Worm (Caenorhabditis elegans): ENCODE measurements around the gene hpo-38.

The hpo-38 gene

ce11 chrIII:230129-230528 lies at the start of gene hpo-38:
Gene hpo-38, plus strand, starts transcription at chrIII:230429.
- TF ChIP-seq dao-5 (tag; optimal IDR thresholded peaks at IDR 0.05): no peak
- no peak for TF ChIP-seq him-1 (tag; optimal IDR thresholded peaks at IDR 0.05)
- no peak for TF ChIP-seq W03F9.2 (tag; optimal IDR thresholded peaks at IDR 0.05)

- TF ChIP-seq W03F9.2 (tag; optimal IDR thresholded peaks at IDR 0.05) (no peak), him-1 (tag; optimal IDR thresholded peaks at IDR 0.05) (no peak), dao-5 (tag; optimal IDR thresholded peaks at IDR 0.05) (no peak)
Observed at ce11 chrIII:180963-181362, 49.3 kb upstream of the hpo-38 start, which contains the start of gene F40G9.5. Gene F40G9.5, plus strand, starts transcription at chrIII:181263.

- TF ChIP-seq him-1 (tag; optimal IDR thresholded peaks at IDR 0.05) (no peak), W03F9.2 (tag; optimal IDR thresholded peaks at IDR 0.05) (no peak)
Observed at ce11 chrIII:182080-182479, 48.1 kb upstream of the hpo-38 start, which contains the start of gene F40G9.15. Gene F40G9.15, plus strand, starts transcription at chrIII:182380.

ce11 chrIII:183072-183471 lies 47.2 kb upstream of the hpo-38 start:
- TF ChIP-seq dao-5 (tag; optimal IDR thresholded peaks at IDR 0.05) (no peak), W03F9.2 (tag; optimal IDR thresholded peaks at IDR 0.05) (no peak), him-1 (tag; optimal IDR thresholded peaks at IDR 0.05) (no peak)

- TF ChIP-seq dao-5 (tag; optimal IDR thresholded peaks at IDR 0.05) (no peak), him-1 (tag; optimal IDR thresholded peaks at IDR 0.05) (no peak), W03F9.2 (tag; optimal IDR thresholded peaks at IDR 0.05) (no peak)
Observed at ce11 chrIII:184335-184734, 45.9 kb upstream of the hpo-38 start.

DNA sequence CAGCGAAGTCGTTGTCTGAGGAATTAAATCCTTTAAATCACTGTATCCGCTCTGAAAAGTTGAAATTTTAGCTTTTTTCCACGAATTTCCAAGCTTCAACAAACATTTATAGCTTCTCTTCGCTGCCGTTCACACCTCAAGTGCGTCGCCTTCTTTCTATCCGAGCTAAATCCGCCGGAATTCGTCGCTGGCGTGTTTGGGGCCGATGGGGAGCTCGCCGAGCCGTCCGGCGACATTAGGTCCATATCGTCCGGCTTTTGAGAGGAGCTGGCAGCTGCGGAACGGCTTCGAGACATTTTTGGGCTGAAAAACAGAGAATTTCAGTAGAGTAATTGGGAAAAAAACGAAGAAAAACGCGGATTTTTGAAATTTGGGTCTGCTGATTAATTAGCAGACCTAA lies 42.4 kb upstream of the hpo-38 start, which contains the start of gene mxl-2:
mxl-2 (minus strand) TSS at position 303 of the 400 bp plus-strand sequence.
- TF ChIP-seq him-1 (tag; optimal IDR thresholded peaks at IDR 0.05): no peak
- TF ChIP-seq W03F9.2 (tag; optimal IDR thresholded peaks at IDR 0.05): no peak
- no peak for TF ChIP-seq dao-5 (tag; optimal IDR thresholded peaks at IDR 0.05)

- TF ChIP-seq W03F9.2 (tag; optimal IDR thresholded peaks at IDR 0.05) (no peak), dao-5 (tag; optimal IDR thresholded peaks at IDR 0.05) (no peak), him-1 (tag; optimal IDR thresholded peaks at IDR 0.05) (no peak)
Observed at ce11 chrIII:188426-188888, 41.8 kb upstream of the hpo-38 start, which contains the start of gene ubc-20. Gene ubc-20, plus strand, starts transcription at chrIII:188838.

- TF ChIP-seq him-1 (tag; optimal IDR thresholded peaks at IDR 0.05): no peak
- no peak for TF ChIP-seq dao-5 (tag; optimal IDR thresholded peaks at IDR 0.05)
- TF ChIP-seq W03F9.2 (tag; optimal IDR thresholded peaks at IDR 0.05): no peak
Observed at ce11 chrIII:189280-189679, 40.9 kb upstream of the hpo-38 start.

- no peak for TF ChIP-seq him-1 (tag; optimal IDR thresholded peaks at IDR 0.05)
- TF ChIP-seq W03F9.2 (tag; optimal IDR thresholded peaks at IDR 0.05): no peak
- no peak for TF ChIP-seq dao-5 (tag; optimal IDR thresholded peaks at IDR 0.05)
Observed at ce11 chrIII:190686-191085, 39.5 kb upstream of the hpo-38 start, which contains the start of gene cox-17. Gene cox-17, plus strand, starts transcription at chrIII:190986.

ce11 chrIII:191803-192202 lies 38.4 kb upstream of the hpo-38 start, which contains the start of gene sec-20:
Gene sec-20, plus strand, starts transcription at chrIII:192103.
- TF ChIP-seq him-1 (tag; optimal IDR thresholded peaks at IDR 0.05) (no peak), dao-5 (tag; optimal IDR thresholded peaks at IDR 0.05) (no peak), W03F9.2 (tag; optimal IDR thresholded peaks at IDR 0.05) (no peak)

- TF ChIP-seq him-1 (tag; optimal IDR thresholded peaks at IDR 0.05) (no peak), W03F9.2 (tag; optimal IDR thresholded peaks at IDR 0.05) (no peak), dao-5 (tag; optimal IDR thresholded peaks at IDR 0.05) (no peak)
Observed at ce11 chrIII:194160-194559, 36.1 kb upstream of the hpo-38 start, which contains the start of gene F40G9.17. Gene F40G9.17, plus strand, starts transcription at chrIII:194460.

DNA sequence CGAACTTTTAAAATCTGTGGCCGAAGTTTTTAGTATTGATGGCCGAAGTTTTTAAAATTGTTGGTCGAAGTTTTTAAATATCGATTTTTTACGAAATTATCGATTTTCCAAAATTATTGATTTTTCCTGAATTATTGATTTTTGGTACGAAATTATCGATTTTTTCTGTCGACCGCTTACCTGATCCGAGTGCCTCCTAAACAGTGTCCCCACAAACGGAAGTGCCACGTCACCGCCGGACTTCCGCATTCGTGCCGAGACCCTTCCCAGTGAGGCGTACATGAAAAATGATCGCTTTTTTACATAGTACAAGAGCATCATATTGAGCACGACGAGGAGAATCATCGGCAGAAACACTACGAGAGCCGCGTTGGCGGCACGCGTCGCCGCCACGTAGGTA lies 26.3 kb upstream of the hpo-38 start:
- TF ChIP-seq him-1 (tag; optimal IDR thresholded peaks at IDR 0.05) (no peak), W03F9.2 (tag; optimal IDR thresholded peaks at IDR 0.05) (no peak), dao-5 (tag; optimal IDR thresholded peaks at IDR 0.05) (no peak)

- TF ChIP-seq dao-5 (tag; optimal IDR thresholded peaks at IDR 0.05) (no peak), him-1 (tag; optimal IDR thresholded peaks at IDR 0.05) (no peak), W03F9.2 (tag; optimal IDR thresholded peaks at IDR 0.05) (no peak)
Observed at ce11 chrIII:207023-207422, 23.2 kb upstream of the hpo-38 start, which contains the start of gene W10C4.1. Gene W10C4.1, minus strand, starts transcription at chrIII:207123.

DNA sequence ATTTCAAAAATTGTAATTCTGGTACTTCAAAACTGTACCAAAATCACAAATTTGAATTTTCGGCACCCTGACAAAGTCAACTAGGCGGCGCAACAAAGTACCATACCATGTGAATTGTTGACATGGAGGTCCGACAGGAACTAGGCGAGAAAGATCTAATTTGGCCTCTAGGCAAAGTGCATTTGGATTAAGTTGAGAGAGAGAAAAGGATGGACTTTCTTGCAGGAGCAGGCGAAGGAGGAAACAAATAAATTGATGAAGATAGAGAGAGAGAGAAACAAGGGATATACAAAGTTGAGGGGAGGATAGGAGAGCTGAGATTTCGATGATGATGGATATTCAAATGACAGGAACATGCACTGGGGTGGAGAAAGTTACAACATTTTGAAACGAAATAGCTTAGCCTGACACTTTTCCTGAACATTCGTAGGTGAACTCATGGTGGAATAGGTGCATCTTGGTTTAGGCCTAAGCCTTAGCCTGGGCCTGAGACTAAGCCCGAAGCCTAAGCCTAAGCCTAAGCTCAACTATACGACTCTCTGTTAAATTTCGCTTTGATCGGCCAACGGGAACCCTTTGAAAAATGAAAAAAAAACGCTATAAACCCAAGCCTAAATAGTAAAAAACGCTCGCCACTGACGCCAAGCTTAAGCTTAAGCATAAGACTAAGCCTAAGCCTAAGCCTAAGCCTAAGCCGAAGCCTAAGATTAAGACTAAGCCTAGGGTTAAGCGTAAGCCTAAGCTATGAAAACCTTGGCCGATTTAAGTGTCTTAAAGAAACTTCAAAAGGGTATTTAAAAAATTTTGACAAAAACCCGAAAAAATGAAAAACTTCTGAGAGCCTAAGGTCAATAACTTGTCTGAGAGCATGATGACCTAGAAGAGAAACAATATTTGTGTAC lies 21.2 kb upstream of the hpo-38 start:
- TF ChIP-seq dao-5 (tag; optimal IDR thresholded peaks at IDR 0.05): no peak
- no peak for TF ChIP-seq W03F9.2 (tag; optimal IDR thresholded peaks at IDR 0.05)
- TF ChIP-seq him-1 (tag; optimal IDR thresholded peaks at IDR 0.05): no peak

All from whole organism, L4/young adult.